Worm (Caenorhabditis elegans) whole organism, midembryonic: ENCODE results near the gene C46H3.1.

Source experiments
- med-1 ChIP-seq: sonication (generic microtip); optimal IDR thresholded peaks from 2 replicates; lab custom pipeline; 2017; ENCODE audit warnings: missing genetic modification characterization, mild to moderate bottlenecking, missing compliant biosample characterization, antibody characterized with exemption, missing genetic modification reagents; ENCODE audit not compliant: insufficient read depth
- tab-1 ChIP-seq: fragments of 200-800 bp; sonication (Bioruptor generic); IDR thresholded peaks from 2 replicates; pipeline ENCODE4 v1.3.6; 2022; ENCODE audit warnings: missing genetic modification characterization, missing compliant biosample characterization
- ztf-23 ChIP-seq: fragments of 200-800 bp; sonication (Bioruptor generic); IDR thresholded peaks from 2 replicates; pipeline ENCODE4 v1.3.6; 2022; ENCODE audit warnings: missing genetic modification reagents, missing genetic modification characterization, missing compliant biosample characterization

- TF ChIP-seq ztf-23 (no peak), med-1 (GFP tag; lab: Kevin White, UChicago) (no peak), tab-1 (GFP tag; lab: Robert Waterston, UW) (no peak)
Measured at ce11 chrX:1162019-1162418, 47.2 kb upstream of the C46H3.1 start, which contains the start of gene tmc-1.
